Worm (Caenorhabditis elegans) whole organism, midembryonic: ENCODE data around the gene erd-2.2.

Experiments used
- T22C8.4 ChIP-seq: fragments of 200-800 bp; sonication (Bioruptor generic); IDR thresholded peaks from 2 replicates; pipeline ENCODE4 v1.3.6; 2022; ENCODE audit warnings: missing genetic modification characterization, missing compliant biosample characterization
- cog-1 ChIP-seq: sonication (generic microtip); optimal IDR thresholded peaks from 2 replicates; lab custom pipeline; 2016; ENCODE audit warnings: missing genetic modification characterization, missing compliant biosample characterization
- flt-1 ChIP-seq: fragments of 200-800 bp; sonication (Bioruptor generic); IDR thresholded peaks from 2 replicates; pipeline ENCODE4 v1.3.6; 2022; ENCODE audit warnings: missing genetic modification characterization, missing compliant biosample characterization
- klf-2 ChIP-seq: fragments of 200-800 bp; sonication (Bioruptor generic); conservative IDR thresholded peaks from 2 replicates; pipeline ENCODE4 v1.3.6; 2022; ENCODE audit warnings: missing genetic modification reagents, missing genetic modification characterization, missing compliant biosample characterization
- med-1 ChIP-seq: sonication (generic microtip); optimal IDR thresholded peaks from 2 replicates; lab custom pipeline; 2017; ENCODE audit warnings: missing genetic modification characterization, mild to moderate bottlenecking, missing compliant biosample characterization, antibody characterized with exemption, missing genetic modification reagents; ENCODE audit not compliant: insufficient read depth
- ref-1 ChIP-seq: fragments of 200-800 bp; sonication (Bioruptor generic); conservative IDR thresholded peaks from 2 replicates; pipeline ENCODE4 v1.3.6; 2022; ENCODE audit warnings: missing genetic modification reagents, missing genetic modification characterization, missing compliant biosample characterization
- tab-1 ChIP-seq: fragments of 200-800 bp; sonication (Bioruptor generic); IDR thresholded peaks from 2 replicates; pipeline ENCODE4 v1.3.6; 2022; ENCODE audit warnings: missing genetic modification characterization, missing compliant biosample characterization
- ztf-23 ChIP-seq: fragments of 200-800 bp; sonication (Bioruptor generic); IDR thresholded peaks from 2 replicates; pipeline ENCODE4 v1.3.6; 2022; ENCODE audit warnings: missing genetic modification reagents, missing genetic modification characterization, missing compliant biosample characterization
- ztf-29 ChIP-seq: fragments of 200-800 bp; sonication (Bioruptor generic); IDR thresholded peaks from 2 replicates; pipeline ENCODE4 v1.3.6; 2022; ENCODE audit warnings: missing genetic modification reagents, missing genetic modification characterization, missing compliant biosample characterization

The erd-2.2 gene

DNA sequence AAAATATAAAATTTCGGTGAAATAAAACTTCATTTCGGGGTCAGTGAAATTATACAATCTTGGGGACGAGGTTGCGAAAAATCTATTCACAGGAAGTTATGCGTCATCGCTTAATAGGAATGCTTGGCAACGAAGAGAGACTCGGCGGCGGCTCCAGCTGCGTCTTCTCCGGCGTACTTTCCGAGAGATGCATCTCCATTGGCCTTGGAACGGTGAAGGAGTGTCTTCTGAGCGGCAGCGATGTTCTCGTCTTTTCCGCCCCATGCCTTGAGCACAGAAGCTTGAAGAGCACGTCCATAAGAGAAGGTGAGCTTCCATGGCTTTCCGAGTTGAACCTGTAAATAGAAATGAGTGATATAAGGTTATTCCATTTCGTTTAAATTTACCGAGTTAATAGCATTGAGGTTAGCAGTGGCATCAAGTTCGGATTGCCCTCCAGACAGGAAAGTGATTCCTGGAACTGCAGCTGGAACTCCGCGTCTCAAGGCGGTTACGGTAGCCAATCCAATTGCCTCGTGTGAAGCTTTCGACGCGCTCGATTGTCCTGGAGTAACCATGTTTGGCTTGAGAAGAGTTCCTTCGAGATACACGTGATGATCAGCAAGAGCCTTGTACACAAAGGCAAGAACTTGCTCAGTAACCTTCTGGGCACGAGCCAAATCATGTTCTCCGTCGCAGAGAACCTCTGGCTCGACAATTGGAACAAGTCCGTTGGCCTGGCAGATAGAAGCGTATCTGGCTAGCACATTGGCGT is 32.0 kb upstream of the erd-2.2 start:
- TF ChIP-seq T22C8.4 (GFP tag; lab: Robert Waterston, UW) (no peak), ztf-23 (GFP tag; lab: Robert Waterston, UW) (no peak)

ce11 chrIII:5875418-5875702 is 31.5 kb upstream of the erd-2.2 start:
- no peak for TF ChIP-seq T22C8.4 (GFP tag; lab: Robert Waterston, UW)
- no peak for TF ChIP-seq ztf-23 (GFP tag; lab: Robert Waterston, UW)
- TF ChIP-seq klf-2 (GFP tag; lab: Robert Waterston, UW): no peak
- TF ChIP-seq tab-1 (GFP tag; lab: Robert Waterston, UW): no peak
- no peak for TF ChIP-seq ref-1 (GFP tag; lab: Robert Waterston, UW)
- no peak for TF ChIP-seq med-1 (GFP tag; lab: Kevin White, UChicago)
- no peak for TF ChIP-seq cog-1 (tag; lab: Kevin White, UChicago)
- no peak for TF ChIP-seq flt-1 (GFP tag; lab: Robert Waterston, UW)
- TF ChIP-seq ztf-29 (GFP tag; lab: Robert Waterston, UW): no peak

- TF ChIP-seq med-1 (GFP tag; lab: Kevin White, UChicago): no peak
- no peak for TF ChIP-seq cog-1 (tag; lab: Kevin White, UChicago)
- TF ChIP-seq ref-1 (GFP tag; lab: Robert Waterston, UW): no peak
- TF ChIP-seq flt-1 (GFP tag; lab: Robert Waterston, UW): no peak
- TF ChIP-seq tab-1 (GFP tag; lab: Robert Waterston, UW): no peak
- no peak for TF ChIP-seq T22C8.4 (GFP tag; lab: Robert Waterston, UW)
- no peak for TF ChIP-seq ztf-23 (GFP tag; lab: Robert Waterston, UW)
These were observed 31.1 kb upstream of the erd-2.2 start for ce11 chrIII:5875705-5876104.

DNA sequence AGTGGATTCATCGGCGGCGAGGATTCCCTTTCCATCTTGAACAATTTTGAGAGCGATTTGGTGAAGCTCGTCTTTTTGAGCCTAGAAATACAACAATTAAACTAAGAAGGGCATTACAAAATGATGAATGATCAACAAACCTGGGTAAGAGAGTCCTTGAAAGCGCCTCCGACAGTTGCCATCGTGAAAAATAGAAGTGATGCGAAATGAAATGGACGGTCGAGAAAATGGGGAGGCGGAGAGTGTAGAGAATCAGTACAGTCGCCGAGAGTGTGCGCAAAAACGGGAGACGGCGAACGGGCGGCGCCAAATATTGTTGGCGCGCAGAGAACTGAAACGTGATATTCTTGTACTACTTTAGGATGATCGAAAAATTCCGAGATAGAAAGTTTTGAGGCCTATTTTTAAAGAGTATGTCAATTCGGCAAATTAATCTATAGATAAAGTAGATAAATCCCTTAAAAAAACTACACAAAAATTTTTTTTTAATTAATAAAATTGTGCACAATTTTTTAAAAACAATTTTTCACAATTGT is 30.6 kb upstream of the erd-2.2 start, which contains the start of gene aldo-2:
aldo-2 (minus strand) TSS at position 486 of the 536 bp plus-strand sequence.
- no peak for TF ChIP-seq T22C8.4 (GFP tag; lab: Robert Waterston, UW)
- no peak for TF ChIP-seq cog-1 (tag; lab: Kevin White, UChicago)
- no peak for TF ChIP-seq tab-1 (GFP tag; lab: Robert Waterston, UW)
- TF ChIP-seq ztf-23 (GFP tag; lab: Robert Waterston, UW): no peak
- TF ChIP-seq ref-1 (GFP tag; lab: Robert Waterston, UW): no peak
- TF ChIP-seq klf-2 (GFP tag; lab: Robert Waterston, UW): no peak
- no peak for TF ChIP-seq flt-1 (GFP tag; lab: Robert Waterston, UW)
- TF ChIP-seq med-1 (GFP tag; lab: Kevin White, UChicago): no peak
- no peak for TF ChIP-seq ztf-29 (GFP tag; lab: Robert Waterston, UW)

ce11 chrIII:5876867-5877641 is 29.8 kb upstream of the erd-2.2 start:
- no peak for TF ChIP-seq ztf-23 (GFP tag; lab: Robert Waterston, UW)
- TF ChIP-seq ref-1 (GFP tag; lab: Robert Waterston, UW): no peak
- TF ChIP-seq tab-1 (GFP tag; lab: Robert Waterston, UW): no peak
- no peak for TF ChIP-seq med-1 (GFP tag; lab: Kevin White, UChicago)
- no peak for TF ChIP-seq cog-1 (tag; lab: Kevin White, UChicago)
- TF ChIP-seq klf-2 (GFP tag; lab: Robert Waterston, UW): no peak
- TF ChIP-seq T22C8.4 (GFP tag; lab: Robert Waterston, UW): no peak
- no peak for TF ChIP-seq ztf-29 (GFP tag; lab: Robert Waterston, UW)
- no peak for TF ChIP-seq flt-1 (GFP tag; lab: Robert Waterston, UW)

DNA sequence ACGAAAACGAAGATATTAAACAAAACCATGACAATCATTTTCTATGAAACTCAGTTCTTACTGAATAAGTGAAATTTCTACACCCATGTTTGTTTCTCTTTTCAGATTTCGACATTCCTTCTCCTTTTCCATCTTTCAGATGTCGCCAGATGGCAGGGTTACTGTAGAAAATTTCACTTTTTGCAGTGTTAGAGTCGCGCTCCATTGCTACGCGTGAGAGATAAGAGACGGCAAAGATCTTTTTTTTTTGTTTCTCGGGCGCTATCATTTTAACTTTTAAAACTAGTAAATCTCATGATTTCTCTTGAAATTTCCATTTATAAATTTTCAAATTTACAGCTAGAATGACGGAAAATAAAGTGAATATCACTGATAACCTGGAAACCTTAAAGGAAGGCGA is 28.6 kb upstream of the erd-2.2 start, which contains the start of the genes mig-21 and F01F1.2:
mig-21 (minus strand) TSS at position 166 of the 400 bp plus-strand sequence.
F01F1.2 (plus strand) TSS at position 340 of the 400 bp plus-strand sequence.
- TF ChIP-seq ztf-23 (GFP tag; lab: Robert Waterston, UW) (no peak), tab-1 (GFP tag; lab: Robert Waterston, UW) (no peak), flt-1 (GFP tag; lab: Robert Waterston, UW) (no peak), ref-1 (GFP tag; lab: Robert Waterston, UW) (no peak), med-1 (GFP tag; lab: Kevin White, UChicago) (no peak), cog-1 (tag; lab: Kevin White, UChicago) (no peak), ztf-29 (GFP tag; lab: Robert Waterston, UW) (no peak)

DNA sequence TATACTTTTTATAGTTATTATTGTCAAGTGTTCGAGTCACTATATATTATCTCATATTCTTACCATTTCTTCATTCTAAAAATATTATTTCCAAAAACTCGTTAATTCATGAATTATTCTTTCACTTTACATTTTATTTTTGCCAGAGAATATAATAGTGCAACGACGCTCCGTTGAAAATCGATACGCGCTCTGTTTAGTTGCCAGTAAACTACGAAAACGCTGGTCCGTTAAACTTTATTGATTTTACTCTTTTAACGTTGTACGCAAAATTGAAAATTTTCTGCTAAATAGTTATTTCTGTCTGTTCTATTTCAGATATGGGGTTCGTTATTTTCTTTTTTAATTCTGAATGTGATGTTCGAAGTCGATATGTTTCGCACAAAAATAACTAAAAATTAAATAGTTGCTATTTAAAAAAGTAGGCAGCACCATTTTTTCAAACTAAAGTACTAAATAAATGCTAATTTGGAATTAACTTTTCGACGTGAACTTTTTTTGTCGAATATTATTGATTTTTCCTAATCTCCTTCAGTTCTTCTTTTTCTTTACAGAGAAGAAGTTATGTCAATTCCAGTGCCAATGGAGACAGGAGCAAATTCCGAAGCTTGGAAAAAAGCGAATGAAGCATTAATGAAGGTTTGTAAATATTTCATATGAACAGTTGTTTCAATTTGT is 27.4 kb upstream of the erd-2.2 start, which contains the start of gene hpo-10:
hpo-10 (plus strand) TSS at position 199 of the 678 bp plus-strand sequence.
- TF ChIP-seq T22C8.4 (GFP tag; lab: Robert Waterston, UW): peak; percentile 56
- TF ChIP-seq tab-1 (GFP tag; lab: Robert Waterston, UW): no peak

DNA sequence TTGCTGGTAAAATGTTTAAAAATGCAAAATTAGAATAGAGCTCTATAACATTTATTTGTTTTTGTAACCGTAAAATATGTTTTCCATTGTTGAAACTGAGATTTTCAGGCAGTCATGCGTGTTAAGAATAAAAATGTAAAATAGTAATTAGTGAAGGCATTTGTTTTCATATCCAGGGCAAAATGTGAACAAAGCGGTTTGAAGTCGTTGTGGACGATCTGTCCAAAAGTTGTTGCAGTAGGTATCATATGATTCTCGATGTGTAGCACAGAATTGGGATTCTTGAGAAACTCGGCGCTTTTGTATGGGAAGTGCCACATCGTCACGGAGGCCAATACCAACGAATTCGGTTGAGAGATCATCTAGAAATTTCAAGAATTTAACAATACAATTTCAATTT is 24.6 kb upstream of the erd-2.2 start:
- no peak for TF ChIP-seq ztf-29 (GFP tag; lab: Robert Waterston, UW)
- no peak for TF ChIP-seq ztf-23 (GFP tag; lab: Robert Waterston, UW)
- no peak for TF ChIP-seq cog-1 (tag; lab: Kevin White, UChicago)
- TF ChIP-seq med-1 (GFP tag; lab: Kevin White, UChicago): no peak
- TF ChIP-seq klf-2 (GFP tag; lab: Robert Waterston, UW): no peak
- TF ChIP-seq T22C8.4 (GFP tag; lab: Robert Waterston, UW): no peak
- TF ChIP-seq ref-1 (GFP tag; lab: Robert Waterston, UW): no peak
- TF ChIP-seq flt-1 (GFP tag; lab: Robert Waterston, UW): no peak
- no peak for TF ChIP-seq tab-1 (GFP tag; lab: Robert Waterston, UW)
